Fruit fly (Drosophila melanogaster) whole organism, embryonic: Measurements from ENCODE around the gene Srp14.

Source experiments
- Aef1 ChIP-seq: fragments of 200-800 bp; sonication (Bioruptor generic); IDR thresholded peaks from 3 replicates; pipeline ENCODE4 v1.3.6; 2022; ENCODE audit warnings: missing biosample characterization, missing genetic modification characterization
- BEAF-32 ChIP-seq: fragments of 200-800 bp; sonication (Bioruptor generic); optimal IDR thresholded peaks from 3 replicates; lab custom pipeline; 2017; ENCODE audit warnings: missing biosample characterization, missing genetic modification characterization, mild to moderate bottlenecking, moderate library complexity, missing genetic modification reagents
- Blimp-1 ChIP-seq: fragments of 200-800 bp; sonication (Bioruptor generic); optimal IDR thresholded peaks from 3 replicates; lab custom pipeline; 2018; ENCODE audit warnings: missing biosample characterization, missing genetic modification characterization, mild to moderate bottlenecking, moderate library complexity, missing genetic modification reagents
- C15 ChIP-seq: fragments of 200-800 bp; sonication (Bioruptor generic); IDR thresholded peaks from 3 replicates; pipeline ENCODE4 v1.3.6; 2022; ENCODE audit warnings: missing biosample characterization, missing genetic modification characterization
- CG10267 ChIP-seq: fragments of 200-800 bp; sonication (Bioruptor generic); optimal IDR thresholded peaks from 2 replicates; lab custom pipeline; 2018; ENCODE audit warnings: missing biosample characterization, mild to moderate bottlenecking, missing genetic modification characterization, moderate library complexity
- CG10274 ChIP-seq: fragments of 200-800 bp; sonication (Bioruptor generic); optimal IDR thresholded peaks from 3 replicates; lab custom pipeline; 2017; ENCODE audit warnings: missing biosample characterization, mild to moderate bottlenecking, missing genetic modification characterization
- CG11398 ChIP-seq: fragments of 200-800 bp; sonication (Bioruptor generic); optimal IDR thresholded peaks from 2 replicates; lab custom pipeline; 2016; ENCODE audit warnings: missing biosample characterization, missing genetic modification characterization
- CG12104 ChIP-seq: fragments of 200-800 bp; sonication (Bioruptor generic); optimal IDR thresholded peaks from 3 replicates; lab custom pipeline; 2016; ENCODE audit warnings: missing biosample characterization, missing genetic modification characterization
- CG12769 ChIP-seq: fragments of 200-800 bp; sonication (Bioruptor generic); optimal IDR thresholded peaks from 2 replicates; lab custom pipeline; 2019; ENCODE audit warnings: missing biosample characterization, mild to moderate bottlenecking, missing genetic modification characterization, moderate library complexity
- CG1602 ChIP-seq: fragments of 200-800 bp; sonication (Bioruptor generic); optimal IDR thresholded peaks from 3 replicates; lab custom pipeline; 2016; ENCODE audit warnings: missing biosample characterization, missing genetic modification characterization
- CG1603 ChIP-seq: fragments of 200-800 bp; sonication (Bioruptor generic); optimal IDR thresholded peaks from 2 replicates; lab custom pipeline; 2019; ENCODE audit warnings: missing biosample characterization, mild to moderate bottlenecking, missing genetic modification characterization, moderate library complexity
- CG17385 ChIP-seq: fragments of 200-800 bp; sonication (Bioruptor generic); optimal IDR thresholded peaks from 3 replicates; lab custom pipeline; 2018; ENCODE audit warnings: missing biosample characterization, mild to moderate bottlenecking, missing genetic modification characterization
- CG1832 ChIP-seq: fragments of 200-800 bp; sonication (Bioruptor generic); optimal IDR thresholded peaks from 2 replicates; lab custom pipeline; 2017; ENCODE audit warnings: missing biosample characterization, mild to moderate bottlenecking, missing genetic modification characterization, inconsistent platforms
- CG2875 ChIP-seq: fragments of 200-800 bp; sonication (Bioruptor generic); optimal IDR thresholded peaks from 2 replicates; lab custom pipeline; 2017; ENCODE audit warnings: missing biosample characterization, mild to moderate bottlenecking, missing genetic modification characterization, missing genetic modification reagents
- CG4360 ChIP-seq: fragments of 200-800 bp; sonication (Bioruptor generic); IDR thresholded peaks from 2 replicates; pipeline ENCODE4 v1.3.6; 2022; ENCODE audit warnings: missing biosample characterization, missing genetic modification characterization
- CG7556 ChIP-seq: fragments of 200-800 bp; sonication (Bioruptor generic); optimal IDR thresholded peaks from 2 replicates; lab custom pipeline; 2017; ENCODE audit warnings: missing biosample characterization, mild to moderate bottlenecking, missing genetic modification characterization
- CG8924 ChIP-seq: fragments of 200-800 bp; optimal IDR thresholded peaks from 3 replicates; lab custom pipeline; 2019; ENCODE audit warnings: missing biosample characterization, mild to moderate bottlenecking, missing genetic modification characterization, moderate library complexity
- CG9215 ChIP-seq: fragments of 200-800 bp; sonication (Bioruptor generic); IDR thresholded peaks from 2 replicates; pipeline ENCODE4 v1.3.6; 2022; ENCODE audit warnings: missing biosample characterization, missing genetic modification characterization
- D19A ChIP-seq: fragments of 200-800 bp; optimal IDR thresholded peaks from 3 replicates; lab custom pipeline; 2019; ENCODE audit warnings: missing biosample characterization, mild to moderate bottlenecking, missing genetic modification characterization, moderate library complexity
- Dll ChIP-seq: fragments of 200-800 bp; sonication (Bioruptor generic); IDR thresholded peaks from 4 replicates; pipeline ENCODE4 v1.3.6; 2022; ENCODE audit warnings: missing biosample characterization, missing genetic modification characterization; ENCODE audit not compliant: partially characterized antibody
- Hey ChIP-seq: fragments of 200-800 bp; sonication (Bioruptor generic); optimal IDR thresholded peaks from 3 replicates; lab custom pipeline; 2018; ENCODE audit warnings: missing biosample characterization, mild to moderate bottlenecking, missing genetic modification characterization
- HmgD ChIP-seq: fragments of 200-800 bp; sonication (Bioruptor generic); optimal IDR thresholded peaks from 3 replicates; lab custom pipeline; 2016; ENCODE audit warnings: missing biosample characterization, missing genetic modification characterization
- Lhr ChIP-seq: fragments of 200-800 bp; sonication (Bioruptor generic); optimal IDR thresholded peaks from 3 replicates; lab custom pipeline; 2017; ENCODE audit warnings: mild to moderate bottlenecking, missing biosample characterization, missing genetic modification reagents, missing genetic modification characterization
- Meics ChIP-seq: fragments of 200-800 bp; sonication (Bioruptor generic); optimal IDR thresholded peaks from 2 replicates; lab custom pipeline; 2017; ENCODE audit warnings: missing biosample characterization, mild to moderate bottlenecking, missing genetic modification characterization
- Nf-YC ChIP-seq: fragments of 200-800 bp; optimal IDR thresholded peaks from 3 replicates; lab custom pipeline; 2019; ENCODE audit warnings: missing biosample characterization, mild to moderate bottlenecking, missing genetic modification characterization, moderate library complexity
- Pdp1 ChIP-seq, 2 experiments: fragments of 200-800 bp; sonication (Bioruptor generic); optimal IDR thresholded peaks; 3 replicates each; lab custom pipeline; 2016; ENCODE audit warnings: missing biosample characterization in 2 of 2, missing genetic modification characterization in 2 of 2, mild to moderate bottlenecking in 1 of 2, moderate library complexity in 1 of 2
- al ChIP-seq: fragments of 200-800 bp; sonication (Bioruptor generic); IDR thresholded peaks from 2 replicates; pipeline ENCODE4 v1.3.6; 2022; ENCODE audit warnings: missing biosample characterization, missing genetic modification characterization
- ato ChIP-seq: fragments of 200-800 bp; sonication (Bioruptor generic); IDR thresholded peaks from 2 replicates; pipeline ENCODE4 v1.3.6; 2022; ENCODE audit warnings: missing biosample characterization, missing genetic modification characterization; ENCODE audit not compliant: partially characterized antibody
- az2 ChIP-seq: fragments of 200-800 bp; sonication (Bioruptor generic); optimal IDR thresholded peaks from 3 replicates; lab custom pipeline; 2016; ENCODE audit warnings: missing biosample characterization, missing genetic modification characterization
- bbx ChIP-seq: fragments of 200-800 bp; sonication (Bioruptor generic); IDR thresholded peaks from 2 replicates; pipeline ENCODE4 v1.3.6; 2022; ENCODE audit warnings: missing biosample characterization, missing genetic modification characterization; ENCODE audit not compliant: partially characterized antibody
- ci ChIP-seq: fragments of 200-800 bp; sonication (Bioruptor generic); IDR thresholded peaks from 3 replicates; pipeline ENCODE4 v1.3.6; 2022; ENCODE audit warnings: missing biosample characterization, missing genetic modification characterization
- croc ChIP-seq: fragments of 200-800 bp; sonication (Bioruptor generic); conservative IDR thresholded peaks from 3 replicates; pipeline ENCODE4 v1.3.6; 2022; ENCODE audit warnings: missing biosample characterization, missing genetic modification characterization
- fd3F ChIP-seq: fragments of 200-800 bp; sonication (Bioruptor generic); optimal IDR thresholded peaks from 2 replicates; lab custom pipeline; 2018; ENCODE audit warnings: missing biosample characterization, mild to moderate bottlenecking, missing genetic modification characterization, moderate library complexity
- gce ChIP-seq: fragments of 200-800 bp; sonication (Bioruptor generic); IDR thresholded peaks from 3 replicates; pipeline ENCODE4 v1.3.6; 2022; ENCODE audit warnings: missing biosample characterization, missing genetic modification characterization
- hb ChIP-seq: fragments of 200-800 bp; sonication (Bioruptor generic); IDR thresholded peaks from 3 replicates; pipeline ENCODE4 v1.3.6; 2022; ENCODE audit warnings: missing biosample characterization, missing genetic modification characterization; ENCODE audit not compliant: partially characterized antibody
- inv ChIP-seq: fragments of 200-800 bp; sonication (Bioruptor generic); IDR thresholded peaks from 2 replicates; pipeline ENCODE4 v1.3.6; 2022; ENCODE audit warnings: missing biosample characterization, missing genetic modification characterization; ENCODE audit not compliant: partially characterized antibody
- lilli ChIP-seq: fragments of 200-800 bp; sonication (Bioruptor generic); optimal IDR thresholded peaks from 3 replicates; lab custom pipeline; 2016; ENCODE audit warnings: missing biosample characterization, missing genetic modification characterization
- mirr ChIP-seq: fragments of 200-800 bp; sonication (Bioruptor generic); optimal IDR thresholded peaks from 3 replicates; lab custom pipeline; 2018; ENCODE audit warnings: missing biosample characterization, mild to moderate bottlenecking, missing genetic modification characterization
- nerfin-2 ChIP-seq: fragments of 200-800 bp; sonication (Bioruptor generic); IDR thresholded peaks from 2 replicates; pipeline ENCODE4 v1.3.6; 2022; ENCODE audit warnings: missing biosample characterization, missing genetic modification characterization; ENCODE audit not compliant: partially characterized antibody
- nmo ChIP-seq: fragments of 200-800 bp; sonication (Bioruptor generic); optimal IDR thresholded peaks from 2 replicates; lab custom pipeline; 2018; ENCODE audit warnings: missing biosample characterization, mild to moderate bottlenecking, missing genetic modification characterization, moderate library complexity
- sima ChIP-seq: fragments of 200-800 bp; sonication (Bioruptor generic); optimal IDR thresholded peaks from 2 replicates; lab custom pipeline; 2016; ENCODE audit warnings: missing biosample characterization, missing genetic modification characterization
- sna ChIP-seq: fragments of 200-800 bp; sonication (Bioruptor generic); IDR thresholded peaks from 2 replicates; pipeline ENCODE4 v1.3.6; 2022; ENCODE audit warnings: missing biosample characterization, missing genetic modification characterization; ENCODE audit not compliant: partially characterized antibody
- stwl ChIP-seq: fragments of 200-800 bp; sonication (Bioruptor generic); optimal IDR thresholded peaks from 3 replicates; lab custom pipeline; 2018; ENCODE audit warnings: missing biosample characterization, mild to moderate bottlenecking, missing genetic modification characterization, moderate library complexity
- sug ChIP-seq: fragments of 200-800 bp; optimal IDR thresholded peaks from 2 replicates; lab custom pipeline; 2019; ENCODE audit warnings: missing biosample characterization, mild to moderate bottlenecking, missing genetic modification characterization, moderate library complexity
- trem ChIP-seq: fragments of 200-800 bp; optimal IDR thresholded peaks from 3 replicates; lab custom pipeline; 2019; ENCODE audit warnings: missing biosample characterization, mild to moderate bottlenecking, missing genetic modification characterization, moderate library complexity
- wdn ChIP-seq: fragments of 200-800 bp; sonication (Bioruptor generic); IDR thresholded peaks from 2 replicates; pipeline ENCODE4 v1.3.6; 2022; ENCODE audit warnings: missing biosample characterization, missing genetic modification characterization
- wek ChIP-seq: fragments of 200-800 bp; sonication (Bioruptor generic); optimal IDR thresholded peaks from 3 replicates; lab custom pipeline; 2018; ENCODE audit warnings: missing biosample characterization, mild to moderate bottlenecking, missing genetic modification characterization, moderate library complexity
- zen ChIP-seq: fragments of 200-800 bp; sonication (Bioruptor generic); optimal IDR thresholded peaks from 3 replicates; lab custom pipeline; 2018; ENCODE audit warnings: missing biosample characterization, mild to moderate bottlenecking, missing genetic modification characterization, moderate library complexity

Srp14 gene

DNA sequence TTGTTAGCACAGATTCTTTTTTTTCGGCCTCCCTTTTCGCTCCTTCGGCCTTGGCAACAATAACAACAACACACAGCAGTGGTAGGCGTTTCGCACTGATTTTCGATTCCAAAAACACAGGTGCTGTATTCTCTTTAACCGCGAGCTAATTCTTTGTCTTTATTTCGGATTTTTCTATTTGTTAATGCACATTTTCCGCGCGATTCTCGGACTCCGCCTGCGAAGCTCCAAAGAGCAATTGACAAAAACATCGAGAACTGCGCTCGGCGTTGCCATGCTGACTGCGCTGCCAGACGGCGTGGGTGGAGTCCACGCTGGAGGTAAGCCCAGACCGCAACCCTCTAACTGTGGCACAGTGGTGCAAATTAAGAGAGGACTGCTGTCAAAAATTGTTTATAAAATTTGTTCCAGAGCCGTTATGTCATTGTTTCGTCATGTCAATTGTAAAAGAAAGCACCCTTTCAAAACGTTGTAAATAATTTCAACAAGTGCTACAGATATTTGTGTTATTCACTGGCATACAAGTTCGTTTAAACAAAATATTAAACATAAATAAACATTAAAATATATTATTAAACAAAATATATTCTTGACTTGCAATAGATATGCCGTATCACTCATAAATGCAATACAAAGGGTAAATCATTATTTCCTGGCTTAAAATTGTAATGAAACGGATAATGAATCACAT is 22.4 kb upstream of the Srp14 start, which contains the start of the genes DPCoAC and CG5180 (continued):
- TF ChIP-seq Nf-YC (tag; lab: Kevin White, UChicago) (peak; percentile 38), trem (peak; percentile 37), sug (tag; lab: Kevin White, UChicago) (peak; percentile 68), wdn (GFP tag; lab: Robert Waterston, UW) (peak; percentile 57), CG12104 (GFP tag; lab: Kevin White, UChicago) (no peak), az2 (GFP tag; lab: Kevin White, UChicago) (peak; percentile 41), Dll (GFP tag; lab: Robert Waterston, UW) (no peak), C15 (no peak), mirr (GFP tag; lab: Kevin White, UChicago) (peak; percentile 50), nerfin-2 (GFP tag; lab: Robert Waterston, UW) (peak; percentile 61), sna (GFP tag; lab: Robert Waterston, UW) (no peak), CG2875 (no peak), lilli (peak; percentile 77), Lhr (GFP tag; lab: Kevin White, UChicago) (peak; percentile 84), CG1603 (tag; lab: Kevin White, UChicago) (peak; percentile 89), Hey (tag; lab: Kevin White, UChicago) (no peak), HmgD (GFP tag; lab: Kevin White, UChicago) (peak; percentile 92), CG7556 (peak; percentile 36), sima (no peak), CG9215 (GFP tag; lab: Robert Waterston, UW) (peak; percentile 4; the same call in 1 of the 2 replicates), hb (GFP tag; lab: Robert Waterston, UW) (peak; percentile 65; the same call in 2 of the 3 replicates), BEAF-32 (GFP tag; lab: Kevin White, UChicago) (peak; percentile 63), bbx (peak; percentile 76), Pdp1 (GFP tag; optimal IDR thresholded peaks at IDR 0.05; lab: Kevin White, UChicago) (peak; percentile 58 to 59), gce (GFP tag; lab: Robert Waterston, UW) (0 out of 3 replicates have a peak, but pooled peaks have one; percentile 47), Aef1 (peak; percentile 78), CG17385 (peak; percentile 33), ato (GFP tag; lab: Robert Waterston, UW) (peak; percentile 60; the same call in 1 of the 2 replicates), inv (GFP tag; lab: Robert Waterston, UW) (peak; percentile 60; the same call in 1 of the 2 replicates), D19A (tag; lab: Kevin White, UChicago) (peak; percentile 43), wek (GFP tag; lab: Kevin White, UChicago) (no peak), Blimp-1 (GFP tag; lab: Kevin White, UChicago) (peak; percentile 7), nmo (GFP tag; lab: Kevin White, UChicago) (peak; percentile 51), CG10274 (GFP tag; lab: Kevin White, UChicago) (no peak), al (peak; percentile 65), ci (GFP tag; lab: Robert Waterston, UW) (peak; percentile 76), CG11398 (GFP tag; lab: Kevin White, UChicago) (peak; percentile 7), CG12769 (tag; lab: Kevin White, UChicago) (peak; percentile 75), zen (tag; lab: Kevin White, UChicago) (peak; percentile 65), fd3F (GFP tag; lab: Kevin White, UChicago) (peak; percentile 48), Meics (GFP tag; lab: Kevin White, UChicago) (peak; percentile 37), CG1602 (GFP tag; lab: Kevin White, UChicago) (peak; percentile 55), stwl (tag; lab: Kevin White, UChicago) (peak; percentile 47), CG10267 (peak; percentile 60), CG8924 (peak; percentile 59), croc (peak; percentile 35; the same call in 1 of the 3 replicates), CG4360 (GFP tag; lab: Robert Waterston, UW) (peak; percentile 64), CG1832 (GFP tag; lab: Kevin White, UChicago) (no peak)
